Worm (Caenorhabditis elegans) whole organism, mixed stage, embryonic: ENCODE results near the gene ckb-1.

Source experiments
- M03D4.4 ChIP-seq: sonication (generic microtip); optimal IDR thresholded peaks from 2 replicates; lab custom pipeline; 2017; ENCODE audit warnings: mild to moderate bottlenecking, missing genetic modification characterization, missing compliant biosample characterization
- bed-3 ChIP-seq: fragments of 200-800 bp; sonication (Bioruptor generic); optimal IDR thresholded peaks from 3 replicates; lab custom pipeline; 2018; ENCODE audit warnings: mild to moderate bottlenecking, missing genetic modification characterization, moderate library complexity, missing compliant biosample characterization
- blmp-1 ChIP-seq: fragments of 150-350 bp; optimal IDR thresholded peaks from 2 replicates; lab custom pipeline; 2014; ENCODE audit warnings: missing biosample characterization, missing genetic modification characterization
- ceh-39 ChIP-seq: fragments of 150-350 bp; optimal IDR thresholded peaks from 2 replicates; lab custom pipeline; 2014; ENCODE audit warnings: missing biosample characterization, missing genetic modification characterization
- ceh-43 ChIP-seq: fragments of 200-800 bp; sonication (Bioruptor generic); optimal IDR thresholded peaks from 2 replicates; lab custom pipeline; 2018; ENCODE audit warnings: mild to moderate bottlenecking, missing genetic modification characterization, moderate library complexity, missing compliant biosample characterization
- ceh-83 ChIP-seq: fragments of 200-800 bp; sonication (Bioruptor generic); optimal IDR thresholded peaks from 2 replicates; lab custom pipeline; 2018; ENCODE audit warnings: mild to moderate bottlenecking, missing genetic modification characterization, missing compliant biosample characterization
- cnd-1 ChIP-seq: fragments of 200-800 bp; sonication (Bioruptor generic); optimal IDR thresholded peaks from 2 replicates; lab custom pipeline; 2018; ENCODE audit warnings: mild to moderate bottlenecking, missing genetic modification characterization, missing compliant biosample characterization
- elt-3 ChIP-seq: fragments of 150-350 bp; optimal IDR thresholded peaks from 2 replicates; lab custom pipeline; 2014; ENCODE audit warnings: missing biosample characterization, missing genetic modification characterization
- flh-1 ChIP-seq: fragments of 200-800 bp; sonication (Bioruptor generic); optimal IDR thresholded peaks from 2 replicates; lab custom pipeline; 2018; ENCODE audit warnings: mild to moderate bottlenecking, missing genetic modification characterization, moderate library complexity, missing compliant biosample characterization
- ham-2 ChIP-seq: fragments of 200-800 bp; sonication (Bioruptor generic); optimal IDR thresholded peaks from 2 replicates; lab custom pipeline; 2018; ENCODE audit warnings: mild to moderate bottlenecking, missing genetic modification characterization, missing compliant biosample characterization
- hlh-1 ChIP-seq: fragments of 150-350 bp; optimal IDR thresholded peaks from 2 replicates; lab custom pipeline; 2014; ENCODE audit warnings: missing biosample characterization, missing genetic modification reagents, missing genetic modification characterization
- lin-13 ChIP-seq: fragments of 150-350 bp; optimal IDR thresholded peaks from 2 replicates; lab custom pipeline; 2014; ENCODE audit warnings: missing biosample characterization, missing genetic modification characterization
- lsy-2 ChIP-seq: fragments of 150-350 bp; optimal IDR thresholded peaks from 2 replicates; lab custom pipeline; 2014; ENCODE audit warnings: missing biosample characterization, missing genetic modification characterization
- mab-5 ChIP-seq: fragments of 150-350 bp; optimal IDR thresholded peaks from 2 replicates; lab custom pipeline; 2014; ENCODE audit warnings: missing biosample characterization, missing genetic modification characterization
- mep-1 ChIP-seq: fragments of 150-350 bp; optimal IDR thresholded peaks from 2 replicates; lab custom pipeline; 2017; ENCODE audit warnings: missing biosample characterization, missing genetic modification reagents, missing genetic modification characterization, inconsistent platforms
- mls-2 ChIP-seq: sonication (generic microtip); optimal IDR thresholded peaks from 2 replicates; lab custom pipeline; 2016; ENCODE audit warnings: mild to moderate bottlenecking, missing genetic modification characterization, moderate library complexity, missing compliant biosample characterization
- nhr-12 ChIP-seq: fragments of 150-350 bp; optimal IDR thresholded peaks from 2 replicates; lab custom pipeline; 2014; ENCODE audit warnings: missing biosample characterization, missing genetic modification characterization
- nhr-2 ChIP-seq: fragments of 150-350 bp; optimal IDR thresholded peaks from 2 replicates; lab custom pipeline; 2014; ENCODE audit warnings: missing biosample characterization, missing genetic modification characterization
- nhr-237 ChIP-seq: fragments of 150-350 bp; optimal IDR thresholded peaks from 2 replicates; lab custom pipeline; 2014; ENCODE audit warnings: missing biosample characterization, missing genetic modification characterization
- nhr-28 ChIP-seq: fragments of 150-350 bp; optimal IDR thresholded peaks from 2 replicates; lab custom pipeline; 2014; ENCODE audit warnings: missing biosample characterization, missing genetic modification characterization
- nhr-76 ChIP-seq: sonication (generic microtip); optimal IDR thresholded peaks from 2 replicates; lab custom pipeline; 2017; ENCODE audit warnings: missing biosample characterization, missing genetic modification characterization
- pha-4 ChIP-seq: fragments of 150-350 bp; optimal IDR thresholded peaks from 2 replicates; lab custom pipeline; 2018; ENCODE audit warnings: missing biosample characterization, missing genetic modification reagents, missing genetic modification characterization
- sem-2 ChIP-seq: fragments of 200-800 bp; sonication (Bioruptor generic); optimal IDR thresholded peaks from 2 replicates; lab custom pipeline; 2018; ENCODE audit warnings: mild to moderate bottlenecking, missing genetic modification characterization, missing compliant biosample characterization
- snpc-4 ChIP-seq: fragments of 150-350 bp; optimal IDR thresholded peaks from 2 replicates; lab custom pipeline; 2014; ENCODE audit warnings: missing biosample characterization, missing genetic modification characterization
- sptf-1 ChIP-seq: sonication (generic microtip); optimal IDR thresholded peaks from 2 replicates; lab custom pipeline; 2017; ENCODE audit warnings: mild to moderate bottlenecking, missing genetic modification characterization, moderate library complexity, missing compliant biosample characterization
- tbx-8 ChIP-seq: fragments of 200-800 bp; sonication (Bioruptor generic); optimal IDR thresholded peaks from 2 replicates; lab custom pipeline; 2018; ENCODE audit warnings: mild to moderate bottlenecking, missing genetic modification characterization, moderate library complexity, missing compliant biosample characterization
- unc-120 ChIP-seq: sonication (generic microtip); optimal IDR thresholded peaks from 2 replicates; lab custom pipeline; 2017; ENCODE audit warnings: missing genetic modification characterization, missing compliant biosample characterization; ENCODE audit not compliant: poor library complexity, severe bottlenecking
- unc-39 ChIP-seq: fragments of 150-350 bp; optimal IDR thresholded peaks from 2 replicates; lab custom pipeline; 2014; ENCODE audit warnings: missing biosample characterization, missing genetic modification characterization
- unc-62 ChIP-seq: fragments of 150-350 bp; optimal IDR thresholded peaks from 2 replicates; lab custom pipeline; 2014; ENCODE audit warnings: missing biosample characterization, missing genetic modification reagents, missing genetic modification characterization
- zip-8 ChIP-seq: fragments of 150-350 bp; optimal IDR thresholded peaks from 2 replicates; lab custom pipeline; 2014; ENCODE audit warnings: missing biosample characterization, missing genetic modification characterization
- ztf-11 ChIP-seq: fragments of 150-350 bp; optimal IDR thresholded peaks from 2 replicates; lab custom pipeline; 2014; ENCODE audit warnings: missing biosample characterization, missing genetic modification characterization

The ckb-1 gene

DNA sequence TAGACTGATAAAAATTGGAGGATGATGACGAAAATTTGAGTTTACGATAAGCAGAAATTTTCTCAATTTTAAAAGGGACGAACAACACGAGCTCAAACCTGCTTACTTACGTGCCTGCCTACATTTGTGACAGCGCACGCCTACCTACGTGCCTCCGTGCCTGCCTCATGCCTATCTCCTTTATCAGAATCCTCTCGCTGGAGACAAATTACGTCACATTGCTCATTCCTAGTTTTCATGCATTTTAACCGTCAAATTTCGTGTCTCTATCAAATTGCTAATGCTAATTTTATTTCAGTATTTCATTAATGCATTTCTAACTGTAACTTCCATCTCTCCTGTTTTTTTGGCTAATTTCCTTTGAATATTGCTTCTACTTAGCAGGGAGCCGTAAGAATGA lies 16.3 kb downstream of the ckb-1 start, which contains the start of gene pals-27:
pals-27 (plus strand) TSS at position 301 of the 400 bp plus-strand sequence.
- TF ChIP-seq mep-1 (tag; lab: Kevin White, UChicago) (no peak), nhr-12 (tag; lab: Kevin White, UChicago) (no peak), mls-2 (tag; lab: Kevin White, UChicago) (no peak), lsy-2 (no peak), sptf-1 (tag; lab: Kevin White, UChicago) (no peak), ceh-83 (GFP tag; lab: Kevin White, UChicago) (no peak), ham-2 (GFP tag; lab: Kevin White, UChicago) (no peak), sem-2 (GFP tag; lab: Kevin White, UChicago) (no peak), ceh-43 (GFP tag; lab: Kevin White, UChicago) (no peak), blmp-1 (tag; lab: Kevin White, UChicago) (no peak), nhr-28 (tag; lab: Kevin White, UChicago) (no peak), unc-62 (GFP tag; lab: Kevin White, UChicago) (no peak), bed-3 (GFP tag; lab: Kevin White, UChicago) (no peak), unc-120 (tag; lab: Kevin White, UChicago) (no peak), snpc-4 (tag; lab: Kevin White, UChicago) (no peak), unc-39 (tag; lab: Kevin White, UChicago) (no peak), ceh-39 (tag; lab: Kevin White, UChicago) (no peak)
- TF ChIP-seq, all 35 proteins: peak for 0

DNA sequence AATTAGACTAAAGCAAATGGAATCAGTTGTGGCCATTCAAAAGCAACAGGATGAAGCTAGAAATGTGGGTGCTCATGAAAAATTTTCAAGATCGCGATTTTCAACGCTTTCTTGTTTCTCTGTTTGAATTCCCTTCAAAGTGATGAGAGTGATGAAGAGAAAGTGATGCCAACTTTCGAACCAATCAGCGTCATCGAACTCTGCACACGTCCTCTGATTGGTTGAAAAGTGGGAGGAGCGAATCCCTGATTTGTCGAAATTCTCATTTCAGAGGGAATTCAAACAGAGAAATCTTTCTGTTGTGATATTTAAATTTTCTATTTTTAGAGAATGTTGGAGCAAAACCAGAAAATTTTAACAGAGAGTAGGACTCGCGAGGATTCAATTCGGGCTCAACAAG lies 17.0 kb downstream of the ckb-1 start:
- TF ChIP-seq lsy-2 (no peak), ceh-43 (GFP tag; lab: Kevin White, UChicago) (no peak), hlh-1 (tag; lab: Kevin White, UChicago) (no peak), mls-2 (tag; lab: Kevin White, UChicago) (no peak), ham-2 (GFP tag; lab: Kevin White, UChicago) (no peak), nhr-28 (tag; lab: Kevin White, UChicago) (no peak), nhr-237 (tag; lab: Kevin White, UChicago) (no peak), cnd-1 (tag; lab: Kevin White, UChicago) (no peak), sem-2 (GFP tag; lab: Kevin White, UChicago) (no peak), unc-39 (tag; lab: Kevin White, UChicago) (no peak), unc-62 (GFP tag; lab: Kevin White, UChicago) (no peak), sptf-1 (tag; lab: Kevin White, UChicago) (no peak), ceh-83 (GFP tag; lab: Kevin White, UChicago) (no peak), nhr-76 (no peak)

- TF ChIP-seq mep-1 (tag; lab: Kevin White, UChicago) (no peak), bed-3 (GFP tag; lab: Kevin White, UChicago) (no peak), flh-1 (no peak), ztf-11 (tag; lab: Kevin White, UChicago) (no peak), ham-2 (GFP tag; lab: Kevin White, UChicago) (no peak), nhr-2 (no peak), tbx-8 (GFP tag; lab: Kevin White, UChicago) (no peak), unc-39 (tag; lab: Kevin White, UChicago) (no peak), lin-13 (tag; lab: Kevin White, UChicago) (no peak), ceh-83 (GFP tag; lab: Kevin White, UChicago) (no peak)
- TF ChIP-seq, all 35 proteins: peak for 0
Measured at ce11 chrIII:4384487-4384886, 19.4 kb downstream of the ckb-1 start, which contains the start of gene pals-28. pals-28 (plus strand) TSS chrIII:4384787.

DNA sequence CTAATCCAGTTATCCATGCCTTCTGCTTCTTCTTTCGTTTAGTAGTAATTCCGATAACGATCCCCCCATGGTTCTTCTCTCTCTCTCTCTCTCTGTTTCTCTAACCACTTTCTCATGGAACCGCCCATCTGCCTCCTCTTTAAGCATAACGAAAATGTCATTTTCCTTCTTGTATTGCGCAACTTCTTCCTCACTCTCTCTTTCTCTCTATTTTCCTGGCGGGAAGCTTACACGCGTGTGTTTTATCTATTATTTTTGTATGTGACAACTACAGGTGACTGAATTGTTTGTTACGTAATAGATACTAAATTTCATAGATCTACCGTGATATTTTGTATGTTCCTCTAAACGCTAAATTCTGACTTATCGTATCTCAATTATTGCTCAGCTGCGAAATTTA lies 25.3 kb downstream of the ckb-1 start:
- TF ChIP-seq zip-8 (tag; lab: Kevin White, UChicago) (peak; percentile 95), sptf-1 (tag; lab: Kevin White, UChicago) (no peak), bed-3 (GFP tag; lab: Kevin White, UChicago) (no peak), flh-1 (no peak)

DNA sequence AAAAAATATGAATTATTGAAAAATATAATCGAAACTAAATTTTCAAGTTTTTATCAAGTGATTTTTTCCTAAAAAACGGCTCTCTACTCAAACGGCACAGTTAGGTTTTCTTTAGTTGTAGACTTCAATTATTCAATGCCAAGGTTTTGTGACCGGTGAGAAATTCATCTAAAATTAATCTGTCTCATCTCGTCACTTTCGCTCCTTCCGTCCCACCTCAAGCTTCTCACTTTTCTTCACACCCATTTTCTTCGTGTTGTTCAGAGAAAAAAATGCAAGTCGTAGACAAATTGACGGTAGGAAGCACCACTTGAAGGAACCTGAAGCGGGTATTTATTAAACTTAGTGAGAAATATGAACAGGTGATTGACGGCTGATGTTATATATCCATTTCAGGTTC lies 26.2 kb downstream of the ckb-1 start:
- no peak for TF ChIP-seq elt-3 (tag; lab: Kevin White, UChicago)
- TF ChIP-seq snpc-4 (tag; lab: Kevin White, UChicago): no peak
- TF ChIP-seq flh-1: no peak
- no peak for TF ChIP-seq sptf-1 (tag; lab: Kevin White, UChicago)
- no peak for TF ChIP-seq mab-5
- no peak for TF ChIP-seq sem-2 (GFP tag; lab: Kevin White, UChicago)
- TF ChIP-seq unc-120 (tag; lab: Kevin White, UChicago): no peak
- no peak for TF ChIP-seq ztf-11 (tag; lab: Kevin White, UChicago)
- no peak for TF ChIP-seq unc-62 (GFP tag; lab: Kevin White, UChicago)
- TF ChIP-seq blmp-1 (tag; lab: Kevin White, UChicago): no peak
- TF ChIP-seq mep-1 (tag; lab: Kevin White, UChicago): no peak
- no peak for TF ChIP-seq ceh-83 (GFP tag; lab: Kevin White, UChicago)
- TF ChIP-seq M03D4.4 (tag; lab: Kevin White, UChicago): no peak
- no peak for TF ChIP-seq pha-4 (tag; lab: Kevin White, UChicago)
- no peak for TF ChIP-seq nhr-76
- TF ChIP-seq lsy-2: no peak
